Worm (Caenorhabditis elegans) whole organism, young adult: ENCODE measurements around the gene toc-1.

Source experiments
- C17E4.6 ChIP-seq: fragments of 200-800 bp; sonication (Bioruptor generic); IDR thresholded peaks from 2 replicates; pipeline ENCODE4 v1.3.6; 2022; ENCODE audit warnings: missing genetic modification reagents, missing genetic modification characterization, missing compliant biosample characterization
- F23B12.7 ChIP-seq: sonication (generic microtip); optimal IDR thresholded peaks from 2 replicates; lab custom pipeline; 2017; ENCODE audit warnings: missing genetic modification characterization, mild to moderate bottlenecking, missing compliant biosample characterization, antibody characterized with exemption, moderate library complexity; ENCODE audit not compliant: insufficient read depth
- K12H6.12 ChIP-seq: fragments of 200-800 bp; sonication (Bioruptor generic); optimal IDR thresholded peaks from 2 replicates; lab custom pipeline; 2018; ENCODE audit warnings: mild to moderate bottlenecking, missing genetic modification characterization, missing compliant biosample characterization
- T07F8.4 ChIP-seq: sonication (generic microtip); optimal IDR thresholded peaks from 2 replicates; lab custom pipeline; 2016; ENCODE audit warnings: mild to moderate bottlenecking, missing genetic modification characterization, moderate library complexity, missing compliant biosample characterization
- T26A5.8 ChIP-seq: sonication (generic microtip); optimal IDR thresholded peaks from 2 replicates; lab custom pipeline; 2016; ENCODE audit warnings: missing genetic modification characterization, missing compliant biosample characterization
- Y95B8A.8 ChIP-seq: fragments of 200-800 bp; sonication (Bioruptor generic); IDR thresholded peaks from 2 replicates; pipeline ENCODE4 v1.3.6; 2022; ENCODE audit warnings: missing genetic modification reagents, missing genetic modification characterization, missing compliant biosample characterization
- ZK185.1 ChIP-seq: sonication (generic microtip); optimal IDR thresholded peaks from 2 replicates; lab custom pipeline; 2016; ENCODE audit warnings: mild to moderate bottlenecking, missing genetic modification characterization, missing compliant biosample characterization; ENCODE audit not compliant: poor library complexity, severe bottlenecking
- akir-1 ChIP-seq: fragments of 200-800 bp; sonication (Bioruptor generic); optimal IDR thresholded peaks from 2 replicates; lab custom pipeline; 2018; ENCODE audit warnings: mild to moderate bottlenecking, missing genetic modification characterization, moderate library complexity, missing compliant biosample characterization
- aptf-3 ChIP-seq: fragments of 200-800 bp; sonication (Bioruptor generic); IDR thresholded peaks from 2 replicates; pipeline ENCODE4 v1.3.6; 2022; ENCODE audit warnings: missing genetic modification characterization, missing compliant biosample characterization
- atf-7 ChIP-seq: sonication (generic microtip); optimal IDR thresholded peaks from 2 replicates; lab custom pipeline; 2017; ENCODE audit warnings: mild to moderate bottlenecking, missing genetic modification characterization, missing compliant biosample characterization
- attf-5 ChIP-seq: fragments of 200-800 bp; sonication (Bioruptor generic); optimal IDR thresholded peaks from 2 replicates; lab custom pipeline; 2018; ENCODE audit warnings: mild to moderate bottlenecking, missing genetic modification characterization, missing compliant biosample characterization
- cebp-2 ChIP-seq: fragments of 200-800 bp; sonication (Bioruptor generic); IDR thresholded peaks from 2 replicates; pipeline ENCODE4 v1.3.6; 2022; ENCODE audit warnings: missing genetic modification characterization, missing compliant biosample characterization
- ceh-27 ChIP-seq: fragments of 200-800 bp; sonication (Bioruptor generic); optimal IDR thresholded peaks from 2 replicates; lab custom pipeline; 2018; ENCODE audit warnings: mild to moderate bottlenecking, missing genetic modification characterization, moderate library complexity, missing compliant biosample characterization
- ceh-58 ChIP-seq: fragments of 200-800 bp; sonication (Bioruptor generic); IDR thresholded peaks from 2 replicates; pipeline ENCODE4 v1.3.6; 2022; ENCODE audit warnings: missing genetic modification characterization, missing compliant biosample characterization
- ceh-79 ChIP-seq: sonication (generic microtip); optimal IDR thresholded peaks from 2 replicates; lab custom pipeline; 2017; ENCODE audit warnings: mild to moderate bottlenecking, missing genetic modification characterization, missing compliant biosample characterization
- ceh-91 ChIP-seq: fragments of 200-800 bp; sonication (Bioruptor generic); IDR thresholded peaks from 2 replicates; pipeline ENCODE4 v1.3.6; 2022; ENCODE audit warnings: missing genetic modification reagents, missing genetic modification characterization, missing compliant biosample characterization
- die-1 ChIP-seq: sonication (generic microtip); optimal IDR thresholded peaks from 2 replicates; lab custom pipeline; 2016; ENCODE audit warnings: missing genotype, mild to moderate bottlenecking, missing genetic modification characterization, missing compliant biosample characterization
- dpl-1 ChIP-seq: fragments of 150-350 bp; optimal IDR thresholded peaks from 2 replicates; lab custom pipeline; 2014; ENCODE audit warnings: missing biosample characterization, missing genetic modification reagents, missing genetic modification characterization
- efl-1 ChIP-seq: fragments of 150-350 bp; optimal IDR thresholded peaks from 2 replicates; lab custom pipeline; 2014; ENCODE audit warnings: missing biosample characterization, missing genetic modification reagents, missing genetic modification characterization
- egl-18 ChIP-seq: fragments of 200-800 bp; sonication (Bioruptor generic); IDR thresholded peaks from 2 replicates; pipeline ENCODE4 v1.3.6; 2022; ENCODE audit warnings: missing genetic modification reagents, missing genetic modification characterization, missing compliant biosample characterization
- ekl-4 ChIP-seq: fragments of 200-800 bp; sonication (Bioruptor generic); IDR thresholded peaks from 2 replicates; pipeline ENCODE4 v1.3.6; 2022; ENCODE audit warnings: missing genetic modification reagents, missing genetic modification characterization, missing compliant biosample characterization
- ets-4 ChIP-seq: fragments of 200-800 bp; sonication (Bioruptor generic); optimal IDR thresholded peaks from 2 replicates; lab custom pipeline; 2018; ENCODE audit warnings: mild to moderate bottlenecking, missing genetic modification characterization, missing compliant biosample characterization
- gei-17 ChIP-seq: fragments of 200-800 bp; sonication (Bioruptor generic); optimal IDR thresholded peaks from 2 replicates; lab custom pipeline; 2018; ENCODE audit warnings: mild to moderate bottlenecking, missing genetic modification characterization, missing compliant biosample characterization
- hlh-12 ChIP-seq: sonication (generic microtip); optimal IDR thresholded peaks from 2 replicates; lab custom pipeline; 2016; ENCODE audit warnings: missing genetic modification characterization, missing compliant biosample characterization
- hmg-20 ChIP-seq: fragments of 200-800 bp; sonication (Bioruptor generic); IDR thresholded peaks from 2 replicates; pipeline ENCODE4 v1.3.6; 2022; ENCODE audit warnings: missing genetic modification reagents, missing genetic modification characterization, missing compliant biosample characterization
- lin-40 ChIP-seq: sonication (generic microtip); optimal IDR thresholded peaks from 2 replicates; lab custom pipeline; 2016; ENCODE audit warnings: missing genetic modification characterization, mild to moderate bottlenecking, missing compliant biosample characterization, missing genotype, missing genetic modification reagents
- lsl-1 ChIP-seq: fragments of 200-800 bp; sonication (Bioruptor generic); optimal IDR thresholded peaks from 2 replicates; lab custom pipeline; 2018; ENCODE audit warnings: mild to moderate bottlenecking, missing genetic modification characterization, moderate library complexity, missing compliant biosample characterization
- madf-10 ChIP-seq: sonication (generic microtip); optimal IDR thresholded peaks from 2 replicates; lab custom pipeline; 2016; ENCODE audit warnings: mild to moderate bottlenecking, missing genetic modification characterization, missing compliant biosample characterization
- madf-3 ChIP-seq: fragments of 200-800 bp; sonication (Bioruptor generic); IDR thresholded peaks from 2 replicates; pipeline ENCODE4 v1.3.6; 2022; ENCODE audit warnings: missing genetic modification reagents, missing genetic modification characterization, missing compliant biosample characterization
- madf-8 ChIP-seq: fragments of 200-800 bp; sonication (Bioruptor generic); conservative IDR thresholded peaks from 2 replicates; pipeline ENCODE4 v1.3.6; 2022; ENCODE audit warnings: missing genetic modification reagents, missing genetic modification characterization, missing compliant biosample characterization
- mel-28 ChIP-seq: sonication (generic microtip); optimal IDR thresholded peaks from 2 replicates; lab custom pipeline; 2016; ENCODE audit warnings: borderline replicate concordance, mild to moderate bottlenecking, missing genetic modification characterization, missing compliant biosample characterization
- nfya-1 ChIP-seq: sonication (generic microtip); optimal IDR thresholded peaks from 2 replicates; lab custom pipeline; 2017; ENCODE audit warnings: antibody characterized with exemption, missing compliant biosample characterization, missing genetic modification characterization, borderline replicate concordance; ENCODE audit not compliant: insufficient read depth
- nhr-179 ChIP-seq: sonication (generic microtip); optimal IDR thresholded peaks from 2 replicates; lab custom pipeline; 2016; ENCODE audit warnings: mild to moderate bottlenecking, missing genetic modification characterization, missing compliant biosample characterization
- nhr-27 ChIP-seq: fragments of 200-800 bp; sonication (Bioruptor generic); optimal IDR thresholded peaks from 2 replicates; lab custom pipeline; 2018; ENCODE audit warnings: mild to moderate bottlenecking, missing genetic modification characterization, moderate library complexity, missing compliant biosample characterization
- rcor-1 ChIP-seq: fragments of 200-800 bp; sonication (Bioruptor generic); IDR thresholded peaks from 2 replicates; pipeline ENCODE4 v1.3.6; 2022; ENCODE audit warnings: missing genetic modification reagents, missing genetic modification characterization, missing compliant biosample characterization
- repo-1 ChIP-seq: sonication (generic microtip); optimal IDR thresholded peaks from 2 replicates; lab custom pipeline; 2017; ENCODE audit warnings: mild to moderate bottlenecking, missing genetic modification characterization, missing compliant biosample characterization
- rpc-1 ChIP-seq, 2 experiments: fragments of 150-350 bp in 1 of 2; sonication (generic microtip) in 1 of 2; optimal IDR thresholded peaks; 2 replicates each; lab custom pipeline; 2014 to 2018; ENCODE audit warnings: missing biosample characterization in 1 of 2, missing genetic modification characterization in 1 of 2, missing genetic modification reagents in 1 of 2, missing genotype in 1 of 2
- snpc-1.1 ChIP-seq: sonication (generic microtip); optimal IDR thresholded peaks from 2 replicates; lab custom pipeline; 2017; ENCODE audit warnings: missing genetic modification characterization, mild to moderate bottlenecking, missing compliant biosample characterization, antibody characterized with exemption, moderate library complexity, missing genotype, missing genetic modification reagents; ENCODE audit not compliant: insufficient read depth
- snpc-1.3 ChIP-seq: sonication (generic microtip); optimal IDR thresholded peaks from 2 replicates; lab custom pipeline; 2017; ENCODE audit warnings: missing genetic modification characterization, mild to moderate bottlenecking, missing compliant biosample characterization, antibody characterized with exemption, moderate library complexity, missing genotype, missing genetic modification reagents; ENCODE audit not compliant: insufficient read depth
- snpc-3.4 ChIP-seq: sonication (generic microtip); optimal IDR thresholded peaks from 2 replicates; lab custom pipeline; 2017; ENCODE audit warnings: missing genetic modification characterization, mild to moderate bottlenecking, missing compliant biosample characterization, antibody characterized with exemption, moderate library complexity, missing genotype, missing genetic modification reagents
- somi-1 ChIP-seq: fragments of 200-800 bp; sonication (Bioruptor generic); optimal IDR thresholded peaks from 2 replicates; lab custom pipeline; 2018; ENCODE audit warnings: mild to moderate bottlenecking, missing genetic modification characterization, missing compliant biosample characterization
- tbx-9 ChIP-seq: sonication (generic microtip); optimal IDR thresholded peaks from 2 replicates; lab custom pipeline; 2016; ENCODE audit warnings: borderline replicate concordance, missing genetic modification characterization, inconsistent platforms, missing compliant biosample characterization
- tlf-1 ChIP-seq: fragments of 200-800 bp; sonication (Bioruptor generic); optimal IDR thresholded peaks from 2 replicates; lab custom pipeline; 2018; ENCODE audit warnings: mild to moderate bottlenecking, missing genetic modification characterization, missing compliant biosample characterization
- unc-130 ChIP-seq: sonication (generic microtip); optimal IDR thresholded peaks from 2 replicates; lab custom pipeline; 2016; ENCODE audit warnings: missing genetic modification reagents, missing genetic modification characterization, missing compliant biosample characterization
- xnd-1 ChIP-seq: sonication (generic microtip); optimal IDR thresholded peaks from 2 replicates; lab custom pipeline; 2016; ENCODE audit warnings: missing genotype, missing genetic modification reagents, missing genetic modification characterization, missing compliant biosample characterization
- zfh-2 ChIP-seq: fragments of 200-800 bp; sonication (Bioruptor generic); conservative IDR thresholded peaks from 2 replicates; pipeline ENCODE4 v1.3.6; 2022; ENCODE audit warnings: missing genetic modification reagents, missing genetic modification characterization, missing compliant biosample characterization
- zim-3 ChIP-seq: sonication (generic microtip); optimal IDR thresholded peaks from 2 replicates; lab custom pipeline; 2017; ENCODE audit warnings: mild to moderate bottlenecking, missing genetic modification characterization, moderate library complexity, missing compliant biosample characterization
- ztf-3 ChIP-seq: fragments of 200-800 bp; sonication (Bioruptor generic); optimal IDR thresholded peaks from 2 replicates; lab custom pipeline; 2018; ENCODE audit warnings: mild to moderate bottlenecking, missing genetic modification characterization, missing compliant biosample characterization

Gene toc-1

ce11 chrIII:5230415-5230814, 44.6 kb upstream of the toc-1 start, which contains the start of gene prmt-5 (continued):
- no peak for TF ChIP-seq C17E4.6
- TF ChIP-seq akir-1 (GFP tag; lab: Kevin White, UChicago): no peak
- TF ChIP-seq ceh-91 (GFP tag; lab: Robert Waterston, UW): no peak
- TF ChIP-seq snpc-3.4 (tag; lab: Kevin White, UChicago): peak; percentile 62
- peak; percentile 73 for TF ChIP-seq nhr-27 (tag; lab: Kevin White, UChicago)
- no peak for TF ChIP-seq efl-1 (GFP tag; lab: Kevin White, UChicago)
- TF ChIP-seq madf-3 (GFP tag; lab: Robert Waterston, UW): peak; percentile 80; the same call in 1 of the 2 replicates
- no peak for TF ChIP-seq nfya-1 (tag; lab: Kevin White, UChicago)
- TF ChIP-seq aptf-3 (GFP tag; lab: Robert Waterston, UW): no peak
- peak; percentile 87 for TF ChIP-seq ekl-4
- no peak for TF ChIP-seq rpc-1 (optimal IDR thresholded peaks at IDR 0.05; lab: Kevin White, UChicago)
- TF ChIP-seq rpc-1 (tag; optimal IDR thresholded peaks at IDR 0.05; lab: Kevin White, UChicago): no peak
- peak; percentile 10 for TF ChIP-seq K12H6.12 (tag; lab: Kevin White, UChicago)
- TF ChIP-seq madf-8 (GFP tag; lab: Robert Waterston, UW): no peak
- peak; percentile 73 for TF ChIP-seq ztf-3
- peak; percentile 53 for TF ChIP-seq lin-40 (tag; lab: Kevin White, UChicago)
- TF ChIP-seq die-1 (tag; lab: Kevin White, UChicago): peak; percentile 10
- no peak for TF ChIP-seq hlh-12
- no peak for TF ChIP-seq T07F8.4 (tag; lab: Kevin White, UChicago)
- peak; percentile 68 for TF ChIP-seq snpc-1.3 (tag; lab: Kevin White, UChicago)
- TF ChIP-seq unc-130 (GFP tag; lab: Kevin White, UChicago): peak; percentile 67
- no peak for TF ChIP-seq zfh-2 (GFP tag; lab: Robert Waterston, UW)
- no peak for TF ChIP-seq nhr-179 (tag; lab: Kevin White, UChicago)
- TF ChIP-seq Y95B8A.8: peak; percentile 79; the same call in 1 of the 2 replicates
- peak; percentile 12 for TF ChIP-seq ceh-27 (GFP tag; lab: Kevin White, UChicago)
- no peak for TF ChIP-seq mel-28
- TF ChIP-seq ets-4 (GFP tag; lab: Kevin White, UChicago): peak; percentile 9
- TF ChIP-seq F23B12.7: no peak
- peak; percentile 95 for TF ChIP-seq repo-1 (tag; lab: Kevin White, UChicago)
- no peak for TF ChIP-seq gei-17 (GFP tag; lab: Kevin White, UChicago)
- peak; percentile 26 for TF ChIP-seq tbx-9
- no peak for TF ChIP-seq attf-5 (GFP tag; lab: Kevin White, UChicago)
- TF ChIP-seq atf-7 (tag; lab: Kevin White, UChicago): peak; percentile 79
- no peak for TF ChIP-seq ceh-58
- peak; percentile 44 for TF ChIP-seq lsl-1 (GFP tag; lab: Kevin White, UChicago)
- peak; percentile 90 for TF ChIP-seq ceh-79
- TF ChIP-seq dpl-1 (GFP tag; lab: Kevin White, UChicago): no peak
- peak; percentile 91 for TF ChIP-seq zim-3 (tag; lab: Kevin White, UChicago)
- peak; percentile 29 for TF ChIP-seq snpc-1.1 (tag; lab: Kevin White, UChicago)
- TF ChIP-seq ZK185.1: peak; percentile 42
- TF ChIP-seq madf-10 (tag; lab: Kevin White, UChicago): peak; percentile 48
- TF ChIP-seq tlf-1: peak; percentile 89
- peak; percentile 72; the same call in 1 of the 2 replicates for TF ChIP-seq cebp-2
- TF ChIP-seq somi-1 (GFP tag; lab: Kevin White, UChicago): peak; percentile 20
- no peak for TF ChIP-seq egl-18 (GFP tag; lab: Robert Waterston, UW)
- TF ChIP-seq rcor-1 (GFP tag; lab: Robert Waterston, UW): peak; percentile 52; the same call in 1 of the 2 replicates
- peak; percentile 70 for TF ChIP-seq hmg-20 (GFP tag; lab: Robert Waterston, UW)
- TF ChIP-seq T26A5.8 (tag; lab: Kevin White, UChicago): peak; percentile 36
- TF ChIP-seq xnd-1 (tag; lab: Kevin White, UChicago): peak; percentile 43
